Fruit fly (Drosophila melanogaster) Kc167 (cell line): Measurements from ENCODE around the gene mRpS26.

Experiments
- Myc ChIP-seq: fragments of >200 bp; optimal IDR thresholded peaks from 2 replicates; lab custom pipeline; 2017; ENCODE audit warnings: missing external identifiers
- Sin3A ChIP-seq: fragments of >200 bp; optimal IDR thresholded peaks from 2 replicates; lab custom pipeline; 2018; ENCODE audit warnings: missing external identifiers
- h ChIP-seq: fragments of >200 bp; optimal IDR thresholded peaks from 3 replicates; lab custom pipeline; 2018; ENCODE audit warnings: missing external identifiers
- insv ChIP-seq: fragments of >200 bp; optimal IDR thresholded peaks from 3 replicates; lab custom pipeline; 2018; ENCODE audit warnings: missing external identifiers
- psq ChIP-seq: fragments of >200 bp; optimal IDR thresholded peaks from 2 replicates; lab custom pipeline; 2017; ENCODE audit warnings: missing external identifiers
- ttk ChIP-seq: sonication (Bioruptor generic); optimal IDR thresholded peaks from 2 replicates; lab custom pipeline; 2017; ENCODE audit warnings: missing external identifiers

dm6 chr3L:18139184-18139629 lies 32.8 kb downstream of the mRpS26 start, which contains the start of gene geko:
- no peak for TF ChIP-seq psq
- TF ChIP-seq insv (lab: Kevin White, UChicago): no peak
- no peak for TF ChIP-seq h
- no peak for TF ChIP-seq Myc (lab: Kevin White, UChicago)
- TF ChIP-seq ttk (lab: Kevin White, UChicago): no peak
- TF ChIP-seq Sin3A (lab: Kevin White, UChicago): no peak
